Fruit fly (Drosophila melanogaster) whole organism, wandering third instar larva: ENCODE data around the gene Con.

Source experiments
- CrebA ChIP-seq: fragments of 200-800 bp; sonication (Bioruptor generic); optimal IDR thresholded peaks from 2 replicates; lab custom pipeline; 2016; ENCODE audit warnings: missing biosample characterization, mild to moderate bottlenecking, missing genetic modification characterization, borderline replicate concordance
- Mio ChIP-seq: sonication (Bioruptor generic); optimal IDR thresholded peaks from 2 replicates; lab custom pipeline; 2016; ENCODE audit warnings: missing biosample characterization, missing genetic modification characterization
- Myc ChIP-seq: fragments of >200 bp; optimal IDR thresholded peaks from 2 replicates; lab custom pipeline; 2017
- OdsH ChIP-seq: fragments of 200-800 bp; sonication (Bioruptor generic); optimal IDR thresholded peaks from 2 replicates; lab custom pipeline; 2016; ENCODE audit warnings: missing biosample characterization, mild to moderate bottlenecking, missing genetic modification characterization
- br ChIP-seq: fragments of 200-800 bp; sonication (Bioruptor generic); optimal IDR thresholded peaks from 2 replicates; lab custom pipeline; 2016; ENCODE audit warnings: missing biosample characterization, missing genetic modification characterization
- dmrt93B ChIP-seq: fragments of 200-800 bp; sonication (Bioruptor generic); optimal IDR thresholded peaks from 2 replicates; lab custom pipeline; 2018; ENCODE audit warnings: missing biosample characterization, mild to moderate bottlenecking, missing genetic modification characterization
- pan ChIP-seq: fragments of >200 bp; optimal IDR thresholded peaks from 2 replicates; lab custom pipeline; 2017
- psq ChIP-seq: fragments of 200-800 bp; sonication (Bioruptor generic); optimal IDR thresholded peaks from 3 replicates; lab custom pipeline; 2017; ENCODE audit warnings: missing biosample characterization, mild to moderate bottlenecking, missing genetic modification characterization, moderate library complexity

- TF ChIP-seq Myc (lab: Kevin White, UChicago) (no peak), psq (GFP tag; lab: Kevin White, UChicago) (peak; percentile 65), Mio (GFP tag; lab: Kevin White, UChicago) (no peak), dmrt93B (GFP tag; lab: Kevin White, UChicago) (no peak), pan (lab: Kevin White, UChicago) (no peak), CrebA (GFP tag; lab: Kevin White, UChicago) (no peak), OdsH (GFP tag; lab: Kevin White, UChicago) (no peak), br (no peak)
Measured at dm6 chr3L:5128214-5128613, 49.4 kb upstream of the Con start.
